Fruit fly (Drosophila melanogaster) whole organism, wandering third instar larva: Measurements from ENCODE around the gene CG6785.

ENCODE experiments used
- CG9705 ChIP-seq: fragments of 200-800 bp; sonication (Bioruptor generic); optimal IDR thresholded peaks from 2 replicates; lab custom pipeline; 2018; ENCODE audit warnings: missing biosample characterization, mild to moderate bottlenecking, missing genetic modification characterization
- CrebA ChIP-seq: fragments of 200-800 bp; sonication (Bioruptor generic); optimal IDR thresholded peaks from 2 replicates; lab custom pipeline; 2016; ENCODE audit warnings: missing biosample characterization, mild to moderate bottlenecking, missing genetic modification characterization, borderline replicate concordance
- Mio ChIP-seq: sonication (Bioruptor generic); optimal IDR thresholded peaks from 2 replicates; lab custom pipeline; 2016; ENCODE audit warnings: missing biosample characterization, missing genetic modification characterization
- Myc ChIP-seq: fragments of >200 bp; optimal IDR thresholded peaks from 2 replicates; lab custom pipeline; 2017
- N ChIP-seq: fragments of >200 bp; optimal IDR thresholded peaks from 2 replicates; lab custom pipeline; 2018; ENCODE audit warnings: missing biosample characterization, missing external identifiers, missing genetic modification characterization
- OdsH ChIP-seq: fragments of 200-800 bp; sonication (Bioruptor generic); optimal IDR thresholded peaks from 2 replicates; lab custom pipeline; 2016; ENCODE audit warnings: missing biosample characterization, mild to moderate bottlenecking, missing genetic modification characterization
- br ChIP-seq: fragments of 200-800 bp; sonication (Bioruptor generic); optimal IDR thresholded peaks from 2 replicates; lab custom pipeline; 2016; ENCODE audit warnings: missing biosample characterization, missing genetic modification characterization
- fru ChIP-seq: fragments of 200-800 bp; sonication (Bioruptor generic); optimal IDR thresholded peaks from 3 replicates; lab custom pipeline; 2016; ENCODE audit warnings: missing biosample characterization, mild to moderate bottlenecking, missing genetic modification characterization
- lola ChIP-seq: fragments of >200 bp; optimal IDR thresholded peaks from 2 replicates; lab custom pipeline; 2017; ENCODE audit warnings: missing biosample characterization, missing genetic modification characterization
- psq ChIP-seq: fragments of 200-800 bp; sonication (Bioruptor generic); optimal IDR thresholded peaks from 3 replicates; lab custom pipeline; 2017; ENCODE audit warnings: missing biosample characterization, mild to moderate bottlenecking, missing genetic modification characterization, moderate library complexity

DNA sequence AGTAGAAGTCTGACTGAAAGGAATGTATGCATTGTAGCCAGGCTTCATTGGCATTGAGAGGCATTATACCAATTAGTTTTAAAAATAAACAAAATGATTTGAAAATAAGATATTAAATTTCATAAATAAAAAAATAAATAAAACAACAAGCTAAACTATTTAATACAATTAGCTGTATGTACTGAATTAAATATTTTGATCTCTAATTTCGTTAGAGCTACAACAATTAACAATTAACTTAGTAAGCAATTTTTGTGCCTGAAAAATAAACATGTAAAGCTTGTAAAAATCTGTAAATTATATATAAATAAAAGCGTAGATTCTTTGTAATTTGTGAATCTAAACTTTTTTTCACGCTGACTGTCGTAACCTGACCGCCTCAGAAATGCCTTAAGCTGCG is 37.1 kb downstream of the CG6785 start, which contains the start of gene Rh5:
- no peak for TF ChIP-seq Mio (GFP tag; lab: Kevin White, UChicago)
- TF ChIP-seq psq (GFP tag; lab: Kevin White, UChicago) = no peak
- TF ChIP-seq CrebA (GFP tag; lab: Kevin White, UChicago) = no peak
- TF ChIP-seq fru (GFP tag; lab: Kevin White, UChicago) = no peak
- no peak for TF ChIP-seq br
- no peak for TF ChIP-seq CG9705
- TF ChIP-seq OdsH (GFP tag; lab: Kevin White, UChicago) = no peak
- no peak for TF ChIP-seq Myc
- TF ChIP-seq N (GFP tag; lab: Kevin White, UChicago) = no peak
- no peak for TF ChIP-seq lola (GFP tag; lab: Kevin White, UChicago)
